Worm (Caenorhabditis elegans) whole organism, L3 larva: Measurements from ENCODE around the gene lron-10.

Experiments
- aly-2 ChIP-seq: fragments of 150-350 bp; optimal IDR thresholded peaks from 2 replicates; lab custom pipeline; 2014; ENCODE audit warnings: missing biosample characterization, missing genetic modification characterization
- ceh-82 ChIP-seq: fragments of 150-350 bp; optimal IDR thresholded peaks from 2 replicates; lab custom pipeline; 2014; ENCODE audit warnings: missing biosample characterization, missing genetic modification characterization
- lin-15B ChIP-seq: fragments of 150-350 bp; optimal IDR thresholded peaks from 2 replicates; lab custom pipeline; 2014; ENCODE audit warnings: missing biosample characterization, missing genetic modification characterization
- nhr-11 ChIP-seq: fragments of 150-350 bp; optimal IDR thresholded peaks from 2 replicates; lab custom pipeline; 2014; ENCODE audit warnings: missing biosample characterization, missing genetic modification characterization
- nhr-76 ChIP-seq: fragments of 150-350 bp; sonication (generic microtip); optimal IDR thresholded peaks from 5 replicates; lab custom pipeline; 2014; ENCODE audit warnings: missing biosample characterization, missing genetic modification characterization
- nhr-77 ChIP-seq: fragments of 150-350 bp; optimal IDR thresholded peaks from 2 replicates; lab custom pipeline; 2014; ENCODE audit warnings: missing biosample characterization, missing genetic modification characterization
- ztf-4 ChIP-seq: fragments of 150-350 bp; optimal IDR thresholded peaks from 2 replicates; lab custom pipeline; 2014; ENCODE audit warnings: missing biosample characterization, missing genetic modification characterization

ce11 chrIII:10634034-10634433, 12.9 kb upstream of the lron-10 start:
- TF ChIP-seq nhr-11 (tag; lab: Kevin White, UChicago) (peak; percentile 26), nhr-76 (tag; lab: Kevin White, UChicago) (peak; percentile 6), lin-15B (tag; lab: Kevin White, UChicago) (peak; percentile 62), aly-2 (tag; lab: Kevin White, UChicago) (no peak), ztf-4 (peak; percentile 3), ceh-82 (tag; lab: Kevin White, UChicago) (peak; percentile 67), nhr-77 (tag; lab: Kevin White, UChicago) (no peak)
